Fruit fly (Drosophila melanogaster) whole organism: Measurements from ENCODE around the gene beat-VII.

Experiments
- CG8478 ChIP-seq: fragments of >200 bp; optimal IDR thresholded peaks from 2 replicates; lab custom pipeline; 2018; ENCODE audit warnings: inconsistent platforms
- Dll ChIP-seq: fragments of >200 bp; optimal IDR thresholded peaks from 2 replicates; lab custom pipeline; 2017
- EcR ChIP-seq, 2 experiments: fragments of >200 bp; optimal IDR thresholded peaks; 2 replicates each; lab custom pipeline; 2017; ENCODE audit warnings: missing biosample characterization in 2 of 2, missing genetic modification characterization in 2 of 2, missing genetic modification reagents in 2 of 2
- pan ChIP-seq: fragments of >200 bp; optimal IDR thresholded peaks from 2 replicates; lab custom pipeline; 2017
- psq ChIP-seq: fragments of >200 bp; optimal IDR thresholded peaks from 2 replicates; lab custom pipeline; 2017
- usp ChIP-seq: fragments of >200 bp; optimal IDR thresholded peaks from 2 replicates; lab custom pipeline; 2017; ENCODE audit warnings: missing biosample characterization, missing genetic modification characterization, mixed read lengths

Gene beat-VII

dm6 chr3R:26681947-26682346, at the start of gene beat-VII:
TSS of gene beat-VII (minus strand) at chr3R:26681966.
- no peak for TF ChIP-seq usp (GFP tag; lab: Kevin White, UChicago)
- no peak for TF ChIP-seq Dll (lab: Kevin White, UChicago)
- no peak for TF ChIP-seq pan (lab: Kevin White, UChicago)
- no peak for TF ChIP-seq psq

DNA sequence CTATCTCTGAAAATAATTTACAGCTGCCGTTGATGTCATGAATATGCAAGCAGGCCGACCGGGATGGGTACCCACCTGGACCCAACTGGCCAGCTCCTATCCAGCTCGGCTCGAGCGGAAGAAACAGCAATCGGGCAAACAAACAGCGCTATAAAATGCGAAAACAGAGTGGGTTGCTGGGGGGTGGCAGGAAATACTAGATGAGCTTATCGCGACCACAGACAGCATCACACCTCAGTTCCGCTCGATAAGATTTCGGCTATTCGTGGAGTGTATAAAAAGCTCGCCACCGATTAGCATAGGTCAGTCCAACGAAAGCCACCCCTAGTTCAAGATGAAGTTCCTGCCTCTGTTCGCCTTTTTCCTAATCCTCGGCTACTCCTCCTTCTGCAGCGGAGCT, 46.7 kb upstream of the beat-VII start, which contains the start of gene CG14245:
TSS of gene CG14245 (plus strand) at position 301 of the 400 bp plus-strand sequence.
- no peak for TF ChIP-seq Dll (lab: Kevin White, UChicago)
- TF ChIP-seq EcR (GFP tag; optimal IDR thresholded peaks at IDR 0.05; lab: Kevin White, UChicago): no peak
- no peak for TF ChIP-seq psq
- TF ChIP-seq pan (lab: Kevin White, UChicago): no peak
- no peak for TF ChIP-seq usp (GFP tag; lab: Kevin White, UChicago)
- TF ChIP-seq CG8478 (lab: Kevin White, UChicago): no peak

dm6 chr3R:26727014-26727413, 45.2 kb upstream of the beat-VII start, which contains the start of gene CG14246:
TSS of gene CG14246 (plus strand) at chr3R:26727314.
- TF ChIP-seq EcR (GFP tag; optimal IDR thresholded peaks at IDR 0.05; lab: Kevin White, UChicago) (no peak), psq (no peak), pan (lab: Kevin White, UChicago) (no peak), CG8478 (lab: Kevin White, UChicago) (no peak), Dll (lab: Kevin White, UChicago) (no peak), usp (GFP tag; lab: Kevin White, UChicago) (no peak)

DNA sequence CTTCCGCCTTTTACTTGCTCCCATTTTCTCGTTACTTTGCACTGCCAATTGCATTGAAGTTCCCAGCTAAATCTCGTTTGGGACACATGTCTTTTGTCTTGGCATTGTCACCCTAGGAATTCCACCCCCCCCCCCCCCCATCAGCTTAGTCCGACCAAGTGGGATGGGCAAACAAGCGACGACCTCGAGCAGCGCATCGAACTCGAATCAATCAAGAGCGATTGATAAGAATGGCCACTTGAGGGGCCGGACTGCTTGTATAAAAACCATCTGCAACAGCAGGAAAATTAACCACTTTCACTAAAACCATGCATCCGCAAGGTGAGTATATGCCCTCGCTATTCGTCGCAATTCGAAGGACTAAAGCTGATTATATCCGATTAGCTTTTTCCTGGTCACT, 44.1 kb upstream of the beat-VII start, which contains the start of gene CG14244:
TSS of gene CG14244 (plus strand) at position 301 of the 400 bp plus-strand sequence.
- TF ChIP-seq psq (no peak), Dll (lab: Kevin White, UChicago) (no peak), usp (GFP tag; lab: Kevin White, UChicago) (no peak), pan (lab: Kevin White, UChicago) (no peak), CG8478 (lab: Kevin White, UChicago) (no peak), EcR (GFP tag; optimal IDR thresholded peaks at IDR 0.05; lab: Kevin White, UChicago) (no peak)

DNA sequence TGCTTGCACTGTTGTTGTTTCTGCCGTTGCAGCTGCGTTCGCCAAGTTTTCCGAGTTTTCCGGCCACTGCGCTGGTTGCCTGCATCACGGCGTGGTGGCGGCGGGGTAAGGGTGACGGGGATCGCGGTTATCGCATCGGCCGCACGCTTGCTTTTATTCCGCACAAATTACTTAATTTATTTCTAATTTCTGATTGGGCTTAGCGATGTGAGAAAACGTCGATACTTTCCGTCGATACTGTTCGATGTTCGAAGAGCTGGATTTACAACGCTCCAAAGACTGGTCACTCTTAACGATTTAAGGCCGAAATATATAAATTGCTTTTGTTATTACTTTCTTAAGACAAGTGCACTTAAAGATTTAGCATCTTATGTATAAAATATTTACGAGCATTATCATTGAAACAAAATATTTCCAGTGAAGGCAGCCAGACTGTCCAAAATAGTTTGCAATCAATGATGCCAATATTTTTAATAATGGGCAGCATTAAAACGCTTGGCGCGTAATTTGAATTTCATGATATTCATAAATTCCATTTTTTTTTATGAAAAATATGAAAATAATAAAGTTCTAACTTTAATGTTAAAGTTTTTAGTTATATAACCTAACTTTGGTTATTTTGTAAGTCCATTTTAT, 43.3 kb upstream of the beat-VII start, which contains the start of gene CG6420:
TSS of gene CG6420 (minus strand) at position 240 of the 636 bp plus-strand sequence.
- TF ChIP-seq pan (lab: Kevin White, UChicago): no peak
- TF ChIP-seq CG8478 (lab: Kevin White, UChicago): no peak
- TF ChIP-seq psq: no peak
- no peak for TF ChIP-seq Dll (lab: Kevin White, UChicago)

DNA sequence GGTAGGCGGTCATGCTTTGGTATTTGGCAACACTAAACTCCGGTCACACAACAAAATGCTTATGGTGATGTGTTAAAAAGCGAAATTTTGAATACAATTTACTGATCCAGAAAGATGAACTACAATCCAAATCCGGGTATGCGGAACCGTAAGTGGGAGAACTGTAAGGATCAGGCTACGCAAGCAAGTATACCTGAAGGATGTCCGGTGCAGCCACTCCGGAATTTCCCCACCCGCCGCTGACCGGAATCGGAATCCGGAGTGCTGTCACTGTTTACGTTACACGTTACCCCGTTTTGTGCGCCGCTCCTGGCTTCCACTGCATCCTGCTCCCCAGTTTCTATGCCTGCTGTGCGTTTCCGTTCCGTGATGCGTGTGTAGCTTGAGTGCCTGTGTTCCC, 36.1 kb upstream of the beat-VII start, which contains the start of gene Yif1:
TSS of gene Yif1 (plus strand) at position 8 of the 400 bp plus-strand sequence.
- TF ChIP-seq EcR (GFP tag; optimal IDR thresholded peaks at IDR 0.05; lab: Kevin White, UChicago) (no peak), Dll (lab: Kevin White, UChicago) (no peak), CG8478 (lab: Kevin White, UChicago) (no peak), psq (no peak), usp (GFP tag; lab: Kevin White, UChicago) (no peak), pan (lab: Kevin White, UChicago) (no peak)

DNA sequence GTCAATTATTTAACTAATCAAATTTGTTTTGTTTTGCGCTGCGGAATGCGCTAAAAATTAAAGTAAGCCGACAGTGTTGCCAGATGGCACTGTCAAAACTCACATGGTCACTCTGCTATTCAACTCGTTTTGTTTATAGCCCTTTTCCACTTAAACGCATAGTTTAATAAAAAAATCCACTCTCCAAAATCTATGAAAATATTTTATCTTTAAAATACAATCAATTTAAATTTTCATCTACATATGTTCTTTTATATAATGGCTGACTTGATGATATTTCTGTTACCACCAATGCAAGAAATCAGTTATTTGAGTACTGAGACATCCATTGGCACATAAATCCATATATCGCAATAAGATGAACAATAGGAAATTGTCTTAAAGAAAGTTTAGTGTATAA, 35.5 kb upstream of the beat-VII start, which contains the start of gene CG6425:
TSS of gene CG6425 (minus strand) at position 95 of the 400 bp plus-strand sequence.
- TF ChIP-seq pan (lab: Kevin White, UChicago) (no peak), usp (GFP tag; lab: Kevin White, UChicago) (no peak), psq (no peak), CG8478 (lab: Kevin White, UChicago) (no peak), EcR (GFP tag; optimal IDR thresholded peaks at IDR 0.05; lab: Kevin White, UChicago) (no peak), Dll (lab: Kevin White, UChicago) (no peak)

DNA sequence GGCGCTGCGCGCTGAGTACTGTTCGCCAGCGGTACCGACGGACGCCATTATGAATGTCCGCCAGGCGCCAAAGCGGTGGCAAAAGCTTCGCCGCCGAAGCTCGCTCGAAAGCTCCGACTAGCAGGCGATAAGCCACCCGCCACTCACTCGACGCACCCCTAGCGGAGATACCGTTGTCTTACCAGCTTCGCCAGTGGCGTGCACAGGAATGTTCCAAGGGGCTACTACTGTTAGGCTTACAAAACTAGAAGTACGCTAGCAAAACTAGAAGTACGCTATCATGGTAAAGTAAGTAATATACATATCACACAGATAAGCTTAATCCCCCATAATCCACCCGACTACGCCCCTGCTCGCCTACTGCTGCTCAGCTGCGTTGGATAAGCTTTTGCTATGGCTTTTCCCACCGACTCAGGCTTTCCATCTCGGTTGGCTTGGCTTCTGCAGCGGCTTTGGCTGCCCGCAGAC, 32.4 kb upstream of the beat-VII start, which contains the start of gene amon:
TSS of gene amon (minus strand) at position 51 of the 468 bp plus-strand sequence.
- TF ChIP-seq CG8478 (lab: Kevin White, UChicago) (no peak), pan (lab: Kevin White, UChicago) (no peak), psq (no peak), usp (GFP tag; lab: Kevin White, UChicago) (no peak), Dll (lab: Kevin White, UChicago) (no peak), EcR (GFP tag; optimal IDR thresholded peaks at IDR 0.05; lab: Kevin White, UChicago) (no peak)

DNA sequence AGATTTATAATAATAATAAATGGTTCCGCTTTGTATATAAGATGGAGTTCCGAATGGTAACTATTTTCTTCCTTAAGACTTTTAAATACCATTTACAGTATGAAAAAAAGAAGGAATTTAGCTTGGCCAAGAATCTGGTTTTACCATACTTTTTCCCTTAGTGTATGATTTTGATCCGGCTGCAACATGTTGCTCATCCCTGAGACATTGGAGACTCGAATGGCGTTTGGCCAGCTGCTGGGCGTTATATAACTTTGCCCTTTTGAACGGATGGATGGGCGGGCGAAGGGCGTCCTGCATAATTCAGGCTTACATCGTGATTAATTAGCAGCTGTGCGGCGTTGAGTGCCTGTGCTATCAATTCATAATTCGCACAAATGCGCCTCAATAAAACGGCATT, 22.5 kb upstream of the beat-VII start:
- TF ChIP-seq CG8478 (lab: Kevin White, UChicago) (no peak), pan (lab: Kevin White, UChicago) (no peak), Dll (lab: Kevin White, UChicago) (no peak), psq (no peak), usp (GFP tag; lab: Kevin White, UChicago) (no peak), EcR (GFP tag; optimal IDR thresholded peaks at IDR 0.05; lab: Kevin White, UChicago) (no peak)

- TF ChIP-seq usp (GFP tag; lab: Kevin White, UChicago) (no peak), EcR (GFP tag; optimal IDR thresholded peaks at IDR 0.05; lab: Kevin White, UChicago) (no peak), pan (lab: Kevin White, UChicago) (no peak), psq (no peak), CG8478 (lab: Kevin White, UChicago) (no peak), Dll (lab: Kevin White, UChicago) (no peak)
These were observed 18.4 kb upstream of the beat-VII start for dm6 chr3R:26700125-26700524.

DNA sequence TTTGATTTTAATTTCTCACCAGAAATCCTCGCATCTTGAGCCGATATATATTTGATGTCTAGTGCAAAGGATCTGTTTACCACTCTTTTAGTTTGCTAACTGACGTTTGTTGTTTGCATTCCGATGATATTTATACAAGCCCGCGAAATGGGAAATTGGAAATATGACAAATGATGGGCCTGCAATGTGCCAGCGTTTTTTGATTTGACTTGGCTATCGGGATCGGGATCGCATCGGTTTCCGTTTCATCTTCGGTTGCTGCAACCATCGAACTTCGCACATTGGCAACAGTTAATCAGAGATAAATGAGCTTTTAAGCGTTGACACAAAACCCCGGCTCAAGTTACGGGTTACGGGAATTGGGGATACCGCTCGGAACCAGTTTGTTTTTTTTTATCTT, 11.7 kb upstream of the beat-VII start, which contains the start of gene TwdlQ:
TSS of gene TwdlQ (minus strand) at position 101 of the 400 bp plus-strand sequence.
- TF ChIP-seq pan (lab: Kevin White, UChicago): no peak
- TF ChIP-seq Dll (lab: Kevin White, UChicago): no peak
- TF ChIP-seq CG8478 (lab: Kevin White, UChicago): no peak
- no peak for TF ChIP-seq EcR (GFP tag; optimal IDR thresholded peaks at IDR 0.05; lab: Kevin White, UChicago)
- no peak for TF ChIP-seq psq
- no peak for TF ChIP-seq usp (GFP tag; lab: Kevin White, UChicago)
